Worm (Caenorhabditis elegans): ENCODE data around the gene Y62H9A.14.

DNA sequence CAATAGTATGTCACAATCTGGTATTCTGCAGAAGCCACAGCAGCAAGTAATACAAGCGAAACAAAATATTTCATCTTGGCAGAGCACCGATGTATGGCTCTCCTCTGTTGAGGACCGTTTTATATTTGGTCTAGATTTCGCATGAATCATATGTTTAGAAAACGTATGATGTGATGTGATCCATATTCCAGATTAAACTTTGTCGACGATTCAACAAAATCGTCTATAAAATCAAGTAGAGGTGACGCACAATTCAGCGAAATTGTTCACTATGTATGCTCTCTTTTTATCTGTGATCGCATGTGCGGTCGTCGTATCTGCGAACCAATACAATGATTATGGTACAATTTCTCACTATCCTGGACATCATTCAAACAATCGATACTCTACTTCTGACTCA, 41.2 kb upstream of the Y62H9A.14 start, which contains the start of the genes Y62H9A.3 and Y62H9A.4:
- TF ChIP-seq mdl-1 (tag; optimal IDR thresholded peaks at IDR 0.05) (no peak), nhr-77 (tag; optimal IDR thresholded peaks at IDR 0.05) (no peak), unc-39 (tag; optimal IDR thresholded peaks at IDR 0.05) (no peak), egl-27 (tag; optimal IDR thresholded peaks at IDR 0.05) (no peak), aly-2 (tag; optimal IDR thresholded peaks at IDR 0.05) (no peak), ama-1 (optimal IDR thresholded peaks at IDR 0.05) (no peak), zag-1 (tag; optimal IDR thresholded peaks at IDR 0.05) (no peak), sea-2 (GFP tag; optimal IDR thresholded peaks at IDR 0.05) (no peak), elt-1 (tag; optimal IDR thresholded peaks at IDR 0.05) (no peak), lin-15B (tag; optimal IDR thresholded peaks at IDR 0.05) (no peak), tbx-2 (tag; optimal IDR thresholded peaks at IDR 0.05) (no peak), fos-1 (tag; optimal IDR thresholded peaks at IDR 0.05) (no peak)
